Fruit fly (Drosophila melanogaster) S2 (cell line): ENCODE data around the gene Dbp73D.

Experiments
- CG8478 ChIP-seq: fragments of >200 bp; optimal IDR thresholded peaks from 2 replicates; lab custom pipeline; 2018
- CTCF ChIP-seq, 2 experiments: fragments of >200 bp; optimal IDR thresholded peaks; 2 replicates each; lab custom pipeline; 2018

Gene Dbp73D

DNA sequence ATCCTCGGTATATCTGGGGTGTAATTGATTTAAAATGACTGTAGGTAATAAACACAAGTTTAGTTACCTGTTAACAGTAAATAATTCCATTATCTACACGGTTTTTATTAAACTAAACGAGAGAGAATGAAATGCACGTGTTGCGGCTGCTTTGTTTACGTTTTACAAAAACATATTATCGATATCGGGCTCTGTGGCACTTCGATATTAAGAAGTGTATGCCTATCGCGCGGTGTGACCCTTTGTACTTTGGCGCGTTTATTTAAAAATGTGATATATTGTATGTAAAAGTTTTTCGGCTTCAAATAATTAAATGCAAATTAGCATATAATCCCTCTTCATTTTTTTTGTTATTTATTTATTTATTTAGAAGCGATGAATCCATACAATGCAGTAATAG is at the start of gene Dbp73D:
TSS of gene Dbp73D (minus strand) at position 174 of the 400 bp plus-strand sequence.
- TF ChIP-seq CG8478 (lab: Kevin White, UChicago) (no peak), CTCF (optimal IDR thresholded peaks at IDR 0.05; lab: Kevin White, UChicago) (no peak)

- TF ChIP-seq CTCF (optimal IDR thresholded peaks at IDR 0.05; lab: Kevin White, UChicago) (no peak), CG8478 (lab: Kevin White, UChicago) (no peak)
Measured at dm6 chr3L:16780317-16780716, 49.7 kb upstream of the Dbp73D start.

- TF ChIP-seq CTCF (optimal IDR thresholded peaks at IDR 0.05; lab: Kevin White, UChicago) (no peak), CG8478 (lab: Kevin White, UChicago) (no peak)
Measured at dm6 chr3L:16779704-16780173, 49.1 kb upstream of the Dbp73D start, which contains the start of the genes mus302 and CG9705. Gene mus302, minus strand, starts transcription at chr3L:16779736. Gene CG9705, plus strand, starts transcription at chr3L:16780100.

- TF ChIP-seq CG8478 (lab: Kevin White, UChicago), result no peak
- TF ChIP-seq CTCF (optimal IDR thresholded peaks at IDR 0.05; lab: Kevin White, UChicago), result no peak
Measured at dm6 chr3L:16772755-16773523, 42.3 kb upstream of the Dbp73D start.

DNA sequence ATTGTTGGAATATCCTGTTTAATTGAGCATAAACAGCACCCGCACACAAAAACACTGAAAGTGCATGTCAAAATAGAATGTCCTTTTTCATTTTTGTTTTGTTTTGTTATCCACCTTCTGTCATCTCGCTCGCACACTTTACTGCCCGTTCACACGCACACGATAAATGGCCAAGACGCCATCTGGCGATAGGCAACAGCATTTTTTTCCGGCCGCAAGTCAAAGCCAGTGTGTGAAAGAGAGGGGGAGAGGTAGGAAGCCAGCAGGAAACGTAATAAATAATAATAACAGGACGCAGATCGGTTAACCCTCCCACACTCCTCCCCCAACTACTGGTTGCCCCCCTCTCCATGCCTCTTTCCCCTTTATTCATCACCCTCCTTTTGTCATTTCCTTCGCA is 39.2 kb upstream of the Dbp73D start:
- TF ChIP-seq CTCF (optimal IDR thresholded peaks at IDR 0.05; lab: Kevin White, UChicago) (peak; percentile 88 to 94), CG8478 (lab: Kevin White, UChicago) (no peak)

- no peak for TF ChIP-seq CG8478 (lab: Kevin White, UChicago)
- no peak for TF ChIP-seq CTCF (optimal IDR thresholded peaks at IDR 0.05; lab: Kevin White, UChicago)
Measured at dm6 chr3L:16768001-16768652, 37.5 kb upstream of the Dbp73D start.

dm6 chr3L:16766901-16767300 is 36.3 kb upstream of the Dbp73D start:
- TF ChIP-seq CTCF (optimal IDR thresholded peaks at IDR 0.05; lab: Kevin White, UChicago) (no peak), CG8478 (lab: Kevin White, UChicago) (no peak)

dm6 chr3L:16765647-16766628 is 35.3 kb upstream of the Dbp73D start, which contains the start of gene Nrt:
Gene Nrt, plus strand, starts transcription at chr3L:16766072.
- no peak for TF ChIP-seq CTCF (optimal IDR thresholded peaks at IDR 0.05; lab: Kevin White, UChicago)
- TF ChIP-seq CG8478 (lab: Kevin White, UChicago), result no peak

DNA sequence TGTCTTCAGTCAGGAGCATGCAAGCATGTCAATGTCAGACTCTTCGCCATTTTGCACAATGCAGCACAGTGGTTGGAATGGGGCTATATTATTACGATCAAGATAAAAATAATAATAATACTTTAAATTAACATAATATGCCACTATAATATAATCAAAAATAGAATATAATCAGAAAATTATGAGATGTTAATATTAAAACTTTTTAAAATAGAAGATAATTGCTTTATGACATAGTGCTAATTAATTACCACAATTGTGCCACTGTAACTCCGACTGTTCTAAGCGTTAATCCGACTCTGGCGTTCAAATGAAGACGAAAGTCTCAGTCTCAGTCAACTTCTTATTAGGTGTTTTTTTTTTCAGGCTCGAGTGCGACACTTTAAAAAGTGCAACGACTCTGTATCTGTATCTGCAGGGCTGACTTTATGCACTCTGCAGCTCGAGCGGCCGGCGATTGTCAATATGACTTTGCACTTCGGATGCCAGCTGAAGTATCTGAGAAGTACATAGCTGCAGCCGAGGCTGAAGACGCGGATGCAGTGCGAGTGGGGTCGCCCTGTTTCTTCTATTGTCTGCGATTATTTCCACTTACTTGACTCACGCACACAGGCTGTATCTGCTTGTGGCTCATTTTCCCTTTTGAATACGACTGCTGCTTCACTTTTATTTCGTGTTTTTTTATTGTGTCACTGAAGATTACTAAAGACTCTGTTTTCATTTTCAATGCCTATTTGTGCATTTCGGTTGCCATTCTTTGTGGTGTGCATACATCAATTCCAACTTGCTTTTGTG is 31.8 kb upstream of the Dbp73D start:
- TF ChIP-seq CG8478 (lab: Kevin White, UChicago), result no peak
- no peak for TF ChIP-seq CTCF (optimal IDR thresholded peaks at IDR 0.05; lab: Kevin White, UChicago)

dm6 chr3L:16760274-16760673 is 29.7 kb upstream of the Dbp73D start:
- TF ChIP-seq CTCF (optimal IDR thresholded peaks at IDR 0.05; lab: Kevin White, UChicago) (no peak), CG8478 (lab: Kevin White, UChicago) (no peak)

DNA sequence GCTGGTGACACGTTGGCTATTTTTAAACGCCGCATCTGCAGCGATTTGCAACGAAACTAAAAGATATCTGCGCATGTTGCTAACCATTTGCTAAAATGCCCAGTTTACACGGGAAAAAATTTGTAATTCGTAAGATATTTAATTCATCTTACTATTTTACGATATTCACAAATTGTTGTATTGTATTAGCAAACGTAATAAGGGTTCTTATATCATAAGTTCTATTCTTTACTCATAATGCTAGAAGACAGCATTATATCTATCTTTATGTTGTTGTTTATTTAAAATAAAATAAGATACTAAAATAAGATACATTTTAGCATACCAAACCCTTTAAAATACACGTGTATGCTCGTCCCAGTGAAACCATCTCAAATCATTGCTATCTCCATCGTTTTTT is 28.9 kb upstream of the Dbp73D start:
- TF ChIP-seq CTCF (optimal IDR thresholded peaks at IDR 0.05; lab: Kevin White, UChicago) (no peak), CG8478 (lab: Kevin White, UChicago) (no peak)

DNA sequence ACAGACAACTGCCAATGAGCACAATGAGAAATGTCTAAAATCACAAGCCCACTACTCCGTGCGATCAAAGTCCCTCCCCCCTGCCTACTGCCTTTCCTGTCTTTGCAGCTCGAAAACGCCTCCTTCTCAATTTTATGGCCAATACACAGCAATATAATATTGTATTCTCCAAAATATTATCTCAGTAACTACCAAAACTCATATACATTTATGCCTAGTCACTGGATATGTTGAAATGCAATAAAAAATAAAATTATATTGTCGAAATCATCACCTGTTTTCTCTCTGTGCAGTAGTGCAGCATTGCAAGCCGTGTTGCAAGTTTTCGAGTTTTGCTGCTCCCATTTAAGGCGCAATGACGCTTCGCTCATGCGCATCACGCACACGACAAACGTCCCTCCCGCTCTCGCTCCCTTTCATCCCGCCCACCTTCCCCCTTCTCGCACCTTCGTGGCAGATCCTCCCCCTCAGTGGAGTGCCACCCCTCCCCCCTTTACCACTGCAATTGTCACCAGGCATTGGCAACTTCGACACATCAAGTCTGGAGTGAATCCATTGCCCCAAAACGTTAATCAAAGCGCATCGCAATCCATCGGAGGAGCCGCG is 28.0 kb upstream of the Dbp73D start:
- no peak for TF ChIP-seq CG8478 (lab: Kevin White, UChicago)
- TF ChIP-seq CTCF (optimal IDR thresholded peaks at IDR 0.05; lab: Kevin White, UChicago), result no peak

DNA sequence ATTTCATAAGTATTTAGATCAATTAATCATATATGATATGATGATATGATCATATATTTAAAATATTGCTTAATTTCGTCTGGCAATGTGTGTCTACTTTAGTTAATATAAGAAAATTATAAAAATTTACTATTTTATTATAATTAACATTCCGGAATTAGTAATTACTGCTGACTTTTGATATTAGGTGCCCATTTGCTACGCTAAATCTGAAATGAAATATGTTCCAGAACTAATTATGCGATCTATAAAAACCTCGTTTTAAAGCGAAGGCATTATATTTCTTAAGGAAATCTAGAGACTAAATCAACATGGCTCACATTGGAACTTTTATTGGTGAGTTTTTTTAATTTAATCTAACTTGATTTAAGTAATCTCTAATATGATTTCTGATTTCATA is 24.6 kb upstream of the Dbp73D start, which contains the start of gene CG42852:
TSS of gene CG42852 (plus strand) at position 301 of the 400 bp plus-strand sequence.
- no peak for TF ChIP-seq CG8478 (lab: Kevin White, UChicago)
- TF ChIP-seq CTCF (optimal IDR thresholded peaks at IDR 0.05; lab: Kevin White, UChicago), result no peak
